Worm (Caenorhabditis elegans): ENCODE measurements around the gene Y53G8B.2.

DNA sequence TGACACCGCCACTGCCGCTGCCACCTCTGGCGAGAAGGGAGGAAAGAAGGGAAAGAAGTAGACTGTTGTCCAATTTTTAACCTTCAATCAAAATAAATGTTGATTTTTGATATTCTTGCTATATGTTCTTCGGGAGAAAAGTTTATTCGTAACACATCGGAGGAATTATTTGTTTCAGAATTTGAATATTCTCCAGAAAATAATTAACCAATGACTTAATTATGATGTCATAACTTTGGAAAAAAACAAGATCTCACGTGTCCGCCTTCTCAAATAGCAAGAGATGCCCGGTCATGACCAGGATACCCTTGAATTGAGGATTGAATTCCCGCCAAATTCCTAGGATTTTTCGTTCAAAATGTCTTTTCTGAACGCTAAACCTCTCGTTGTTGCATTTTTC lies 34.7 kb downstream of the Y53G8B.2 start:
- no peak for TF ChIP-seq fkh-10 (GFP tag; optimal IDR thresholded peaks at IDR 0.05)
- no peak for TF ChIP-seq ceh-6 (GFP tag; optimal IDR thresholded peaks at IDR 0.05)
- no peak for TF ChIP-seq nhr-11 (tag; optimal IDR thresholded peaks at IDR 0.05)
- no peak for TF ChIP-seq madf-2 (tag; optimal IDR thresholded peaks at IDR 0.05)

Data from whole organism, late embryonic.